Worm (Caenorhabditis elegans) whole organism, L4 larva: ENCODE data around the gene atp-5.

Source experiments
- F44E2.7 ChIP-seq: fragments of 200-800 bp; sonication (Bioruptor generic); IDR thresholded peaks from 2 replicates; pipeline ENCODE4 v2.1.2; 2022; ENCODE audit warnings: missing genetic modification characterization, missing compliant biosample characterization
- ceh-20 ChIP-seq: fragments of 200-800 bp; sonication (Bioruptor generic); IDR thresholded peaks from 2 replicates; pipeline ENCODE4 v1.3.6; 2022; ENCODE audit warnings: missing genetic modification reagents, missing genetic modification characterization, missing compliant biosample characterization
- egl-27 ChIP-seq: sonication (generic microtip); optimal IDR thresholded peaks from 3 replicates; lab custom pipeline; 2017; ENCODE audit warnings: missing biosample characterization, missing genetic modification reagents, missing genetic modification characterization
- lin-15B ChIP-seq: fragments of 150-350 bp; sonication (generic microtip); optimal IDR thresholded peaks from 3 replicates; lab custom pipeline; 2014; ENCODE audit warnings: missing biosample characterization, missing genetic modification characterization
- mdl-1 ChIP-seq, 2 experiments: fragments of 150-350 bp in 1 of 2; sonication (generic microtip) in 1 of 2; optimal IDR thresholded peaks; 2 replicates each; lab custom pipeline; 2014 to 2017; ENCODE audit warnings: missing biosample characterization in 2 of 2, missing genetic modification characterization in 2 of 2
- unc-62 ChIP-seq, 3 experiments: fragments of 150-350 bp in 1 of 3; sonication (generic microtip); optimal IDR thresholded peaks in 2 of 3; peaks in 1 of 3; 1 replicate in 1 of 3; 2 replicates in 2 of 3; lab custom pipeline; 2014 to 2017; ENCODE audit warnings: missing biosample characterization in 3 of 3, missing genetic modification characterization in 3 of 3, missing genetic modification reagents in 3 of 3, missing genotype in 1 of 3
- ztf-11 ChIP-seq: fragments of 150-350 bp; optimal IDR thresholded peaks from 2 replicates; lab custom pipeline; 2014; ENCODE audit warnings: missing biosample characterization, missing genetic modification characterization

ce11 chrV:11146958-11147779 lies 23.5 kb upstream of the atp-5 start, which contains the start of the genes T19C4.24 and nlp-33:
- TF ChIP-seq unc-62 (GFP tag; optimal IDR thresholded peaks at IDR 0.05 in 1 of 2; lab: Kevin White, UChicago) (peak in 1 of 2 experiments; percentile 97), unc-62 (tag; optimal IDR thresholded peaks at IDR 0.05; lab: Kevin White, UChicago) (no peak), F44E2.7 (no peak), lin-15B (tag; lab: Kevin White, UChicago) (no peak), ceh-20 (no peak), egl-27 (no peak), ztf-11 (no peak), mdl-1 (tag; optimal IDR thresholded peaks at IDR 0.05; lab: Kevin White, UChicago) (no peak)
